Worm (Caenorhabditis elegans): Measurements from ENCODE around the gene ced-5.
A peak's percentile ranks its signal among the peaks of the same experiment; 100 is the strongest.

DNA sequence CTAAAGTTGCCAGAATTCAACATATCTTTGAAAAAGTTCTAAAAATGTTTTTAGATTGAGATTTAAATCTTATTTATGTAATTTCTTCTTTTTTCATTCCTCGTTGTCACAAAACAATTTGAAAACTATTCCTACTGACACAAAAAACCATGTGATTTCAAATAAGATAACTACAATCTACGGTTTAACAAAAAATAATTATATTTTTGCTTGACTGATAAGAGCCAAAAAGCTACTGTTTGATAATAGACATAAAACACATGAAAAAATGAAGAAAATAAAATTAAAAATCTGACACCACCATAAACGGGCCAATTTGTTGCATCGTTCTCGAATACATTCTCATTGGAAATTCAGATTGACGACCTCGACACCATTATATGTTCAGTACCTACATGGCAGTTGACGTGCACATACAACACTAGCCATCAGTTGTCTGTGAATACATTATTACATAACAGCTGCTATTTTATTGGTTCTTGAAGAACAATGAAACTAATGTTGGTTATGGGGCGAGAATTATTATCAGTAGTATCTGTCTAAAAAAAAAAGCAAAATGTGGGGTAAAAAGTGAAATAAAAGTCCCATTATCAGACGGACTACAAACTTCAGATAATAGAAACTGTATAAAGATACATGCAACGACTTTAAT is 19.8 kb upstream of the ced-5 start, which contains the start of gene ugt-43:
- no peak for TF ChIP-seq daf-8 (GFP tag; IDR thresholded peaks at IDR 0.05)
- no peak for TF ChIP-seq zip-11 (GFP tag; IDR thresholded peaks at IDR 0.05)
- TF ChIP-seq ZK337.2 (GFP tag; IDR thresholded peaks at IDR 0.05), result no peak
- peak; percentile 20 for TF ChIP-seq nhr-28 (tag; optimal IDR thresholded peaks at IDR 0.05)
- TF ChIP-seq egl-27 (tag; optimal IDR thresholded peaks at IDR 0.05), result no peak
- no peak for TF ChIP-seq lsy-2 (tag; optimal IDR thresholded peaks at IDR 0.05)
- no peak for TF ChIP-seq madf-5 (GFP tag; IDR thresholded peaks at IDR 0.05)
- no peak for TF ChIP-seq snpc-4 (tag; optimal IDR thresholded peaks at IDR 0.05)
- no peak for TF ChIP-seq nhr-25 (tag; optimal IDR thresholded peaks at IDR 0.05; ENCODE audit: borderline replicate concordance, insufficient read depth)
- TF ChIP-seq Y5F2A.4 (GFP tag; optimal IDR thresholded peaks at IDR 0.05), result no peak
- TF ChIP-seq nhr-10 (tag; optimal IDR thresholded peaks at IDR 0.05), result no peak
- TF ChIP-seq unc-39 (tag; optimal IDR thresholded peaks at IDR 0.05), result no peak
- TF ChIP-seq unc-130 (GFP tag; optimal IDR thresholded peaks at IDR 0.05), result no peak
- TF ChIP-seq fos-1 (tag; optimal IDR thresholded peaks at IDR 0.05), result no peak

Measured in whole organism, L4 larva.